Worm (Caenorhabditis elegans): Measurements from ENCODE around the gene cyp-34A7.

cyp-34A7 gene

DNA sequence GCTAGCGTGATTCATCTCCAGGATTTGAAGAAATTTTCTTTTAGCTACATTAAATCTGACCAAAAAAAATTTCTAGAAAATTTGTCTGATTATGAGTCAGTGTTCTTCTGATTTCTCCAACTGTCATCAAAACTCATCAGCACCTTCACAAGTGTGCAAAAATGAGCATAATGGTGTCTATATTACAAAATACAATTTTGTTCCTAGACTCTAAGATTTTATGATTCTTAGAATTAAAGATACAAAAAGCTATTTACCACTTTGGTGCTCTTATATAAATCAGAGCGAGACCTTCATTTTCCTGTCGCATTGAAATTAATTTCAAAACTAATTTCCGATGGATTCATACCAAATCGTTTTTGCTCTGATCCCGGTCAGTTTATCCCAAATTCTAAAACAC lies 51.1 kb downstream of the cyp-34A7 start, which contains the start of gene srx-68:
TSS of gene srx-68 (plus strand) at position 301 of the 400 bp plus-strand sequence.
- no peak for TF ChIP-seq drap-1 (GFP tag; optimal IDR thresholded peaks at IDR 0.05)
